Fruit fly (Drosophila melanogaster) whole organism, pupa: ENCODE measurements around the gene TwdlV.

Source experiments
- CG14655 ChIP-seq: fragments of 200-800 bp; sonication (Bioruptor generic); optimal IDR thresholded peaks from 3 replicates; lab custom pipeline; 2017; ENCODE audit warnings: mild to moderate bottlenecking, missing biosample characterization, missing genetic modification reagents, missing genetic modification characterization
- CG15710 ChIP-seq: fragments of 200-800 bp; sonication (Bioruptor generic); optimal IDR thresholded peaks from 2 replicates; lab custom pipeline; 2018; ENCODE audit warnings: missing biosample characterization, mild to moderate bottlenecking, missing genetic modification characterization, moderate library complexity
- CG32121 ChIP-seq: fragments of 200-800 bp; sonication (Bioruptor generic); IDR thresholded peaks from 2 replicates; pipeline ENCODE4 v1.3.6; 2022; ENCODE audit warnings: missing biosample characterization, missing genetic modification characterization
- CG34367 ChIP-seq: fragments of 200-800 bp; sonication (Bioruptor generic); optimal IDR thresholded peaks from 2 replicates; lab custom pipeline; 2018; ENCODE audit warnings: missing biosample characterization, mild to moderate bottlenecking, missing genetic modification characterization
- CG4496 ChIP-seq: fragments of 200-800 bp; sonication (Bioruptor generic); IDR thresholded peaks from 3 replicates; pipeline ENCODE4 v1.3.6; 2022; ENCODE audit warnings: missing biosample characterization, missing genetic modification characterization
- CG8159 ChIP-seq: fragments of 200-800 bp; sonication (Bioruptor generic); optimal IDR thresholded peaks from 3 replicates; lab custom pipeline; 2018; ENCODE audit warnings: missing biosample characterization, mild to moderate bottlenecking, missing genetic modification characterization, moderate library complexity
- CG8301 ChIP-seq: fragments of 200-800 bp; sonication (Bioruptor generic); optimal IDR thresholded peaks from 2 replicates; lab custom pipeline; 2018; ENCODE audit warnings: missing biosample characterization, mild to moderate bottlenecking, missing genetic modification characterization
- CG9948 ChIP-seq: fragments of 200-800 bp; sonication (Bioruptor generic); optimal IDR thresholded peaks from 2 replicates; lab custom pipeline; 2018; ENCODE audit warnings: missing biosample characterization, mild to moderate bottlenecking, missing genetic modification characterization, moderate library complexity
- D1 ChIP-seq: fragments of 200-800 bp; sonication (Bioruptor generic); optimal IDR thresholded peaks from 2 replicates; lab custom pipeline; 2018; ENCODE audit warnings: missing biosample characterization, mild to moderate bottlenecking, missing genetic modification characterization, moderate library complexity
- EcR ChIP-seq: fragments of 200-800 bp; sonication (Bioruptor generic); optimal IDR thresholded peaks from 3 replicates; lab custom pipeline; 2019; ENCODE audit warnings: missing biosample characterization, missing genetic modification characterization, mild to moderate bottlenecking, moderate library complexity, missing genetic modification reagents
- Ets98B ChIP-seq: fragments of 200-800 bp; sonication (Bioruptor generic); IDR thresholded peaks from 2 replicates; pipeline ENCODE4 v1.3.6; 2022; ENCODE audit warnings: missing biosample characterization, missing genetic modification characterization
- Snoo ChIP-seq: fragments of 200-800 bp; sonication (Bioruptor generic); optimal IDR thresholded peaks from 3 replicates; lab custom pipeline; 2017; ENCODE audit warnings: missing biosample characterization, mild to moderate bottlenecking, missing genetic modification characterization, inconsistent platforms

- TF ChIP-seq CG8159 (tag; lab: Kevin White, UChicago), result no peak
- no peak for TF ChIP-seq D1 (tag; lab: Kevin White, UChicago)
- no peak for TF ChIP-seq CG34367
- no peak for TF ChIP-seq CG14655 (GFP tag; lab: Kevin White, UChicago)
- TF ChIP-seq CG8301 (tag; lab: Kevin White, UChicago), result no peak
- TF ChIP-seq Ets98B, result no peak
- no peak for TF ChIP-seq CG9948 (tag; lab: Kevin White, UChicago)
- TF ChIP-seq Snoo (tag; lab: Kevin White, UChicago), result no peak
- no peak for TF ChIP-seq CG4496
- TF ChIP-seq CG32121 (GFP tag; lab: Robert Waterston, UW), result no peak
- no peak for TF ChIP-seq EcR
- TF ChIP-seq CG15710 (tag; lab: Kevin White, UChicago), result no peak
These were observed at the start of gene TwdlV for dm6 chr3R:4254408-4254807.
